Worm (Caenorhabditis elegans) whole organism, L1 larva: ENCODE data around the gene memb-2.

Experiments
- aha-1 ChIP-seq: fragments of 150-350 bp; optimal IDR thresholded peaks from 2 replicates; lab custom pipeline; 2014; ENCODE audit warnings: missing biosample characterization, missing genetic modification characterization
- ama-1 ChIP-seq: fragments of 150-350 bp; optimal IDR thresholded peaks from 2 replicates; lab custom pipeline; 2014
- elt-2 ChIP-seq: sonication (generic microtip); optimal IDR thresholded peaks from 2 replicates; lab custom pipeline; 2016; ENCODE audit warnings: missing genetic modification characterization, mild to moderate bottlenecking, inconsistent platforms, missing compliant biosample characterization, missing genetic modification reagents
- hlh-4 ChIP-seq: sonication (generic microtip); optimal IDR thresholded peaks from 2 replicates; lab custom pipeline; 2016; ENCODE audit warnings: mild to moderate bottlenecking, missing genetic modification characterization, missing compliant biosample characterization
- hpl-2 ChIP-seq: fragments of 150-350 bp; optimal IDR thresholded peaks from 2 replicates; lab custom pipeline; 2014; ENCODE audit warnings: missing biosample characterization, missing genetic modification reagents, missing genetic modification characterization
- lsy-2 ChIP-seq, 2 experiments: fragments of 150-350 bp; optimal IDR thresholded peaks; 2 replicates each; lab custom pipeline; 2014; ENCODE audit warnings: missing biosample characterization in 2 of 2, missing genetic modification characterization in 2 of 2
- mep-1 ChIP-seq: fragments of 150-350 bp; optimal IDR thresholded peaks from 2 replicates; lab custom pipeline; 2014; ENCODE audit warnings: missing biosample characterization, missing genetic modification characterization
- nhr-12 ChIP-seq: sonication (generic microtip); optimal IDR thresholded peaks from 2 replicates; lab custom pipeline; 2017; ENCODE audit warnings: missing biosample characterization, missing genetic modification characterization
- nhr-237 ChIP-seq: fragments of 150-350 bp; optimal IDR thresholded peaks from 2 replicates; lab custom pipeline; 2014; ENCODE audit warnings: missing biosample characterization, missing genetic modification characterization
- nhr-77 ChIP-seq: fragments of 150-350 bp; optimal IDR thresholded peaks from 2 replicates; lab custom pipeline; 2014; ENCODE audit warnings: missing biosample characterization, missing genetic modification characterization
- rnt-1 ChIP-seq: sonication (generic microtip); optimal IDR thresholded peaks from 2 replicates; lab custom pipeline; 2016; ENCODE audit warnings: mild to moderate bottlenecking, missing genetic modification characterization, moderate library complexity, missing compliant biosample characterization
- skn-1 ChIP-seq: fragments of 150-350 bp; optimal IDR thresholded peaks from 2 replicates; lab custom pipeline; 2014; ENCODE audit warnings: missing biosample characterization, missing genetic modification characterization
- snu-23 ChIP-seq: sonication (generic microtip); optimal IDR thresholded peaks from 2 replicates; lab custom pipeline; 2016; ENCODE audit warnings: missing genetic modification characterization, missing compliant biosample characterization
- tlp-1 ChIP-seq: fragments of 150-350 bp; optimal IDR thresholded peaks from 2 replicates; lab custom pipeline; 2014; ENCODE audit warnings: missing biosample characterization, missing genetic modification characterization

DNA sequence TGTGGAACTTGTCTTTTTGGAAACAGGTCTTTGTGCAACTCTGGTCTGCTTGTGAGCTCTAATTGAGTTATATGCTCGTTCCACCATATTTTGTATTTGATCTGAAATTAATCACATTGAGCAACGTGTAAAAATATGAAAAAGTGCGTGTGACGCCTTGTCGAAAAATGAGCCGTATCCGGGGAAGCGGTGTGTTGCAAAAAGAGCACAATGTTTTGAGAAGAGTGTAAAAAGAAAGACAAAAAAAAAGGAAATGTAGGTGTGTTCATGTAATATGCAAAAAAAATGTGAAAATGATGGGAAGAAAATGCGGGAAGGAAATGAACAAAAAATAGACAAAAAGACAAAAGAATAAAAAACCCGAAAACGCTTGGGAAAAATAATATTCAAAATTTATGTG is 10.9 kb upstream of the memb-2 start, which contains the start of gene acy-4:
- TF ChIP-seq nhr-237 (tag; lab: Kevin White, UChicago) (no peak), elt-2 (tag; lab: Kevin White, UChicago) (no peak), nhr-12 (no peak), mep-1 (tag; lab: Kevin White, UChicago) (no peak), tlp-1 (no peak), hpl-2 (no peak), skn-1 (tag; lab: Kevin White, UChicago) (no peak), hlh-4 (tag; lab: Kevin White, UChicago) (no peak), ama-1 (no peak), rnt-1 (tag; lab: Kevin White, UChicago) (no peak), aha-1 (tag; lab: Kevin White, UChicago) (no peak), snu-23 (GFP tag; lab: Kevin White, UChicago) (no peak), nhr-77 (tag; lab: Kevin White, UChicago) (no peak), lsy-2 (tag; optimal IDR thresholded peaks at IDR 0.05; lab: Kevin White, UChicago) (no peak)
